Fruit fly (Drosophila melanogaster) whole organism, wandering third instar larva: ENCODE measurements around the gene Nrg.

Experiments used
- CG32264 ChIP-seq: fragments of 200-800 bp; sonication (Bioruptor generic); optimal IDR thresholded peaks from 2 replicates; lab custom pipeline; 2016; ENCODE audit warnings: missing biosample characterization, missing genetic modification characterization
- Mio ChIP-seq: sonication (Bioruptor generic); optimal IDR thresholded peaks from 2 replicates; lab custom pipeline; 2016; ENCODE audit warnings: missing biosample characterization, missing genetic modification characterization

DNA sequence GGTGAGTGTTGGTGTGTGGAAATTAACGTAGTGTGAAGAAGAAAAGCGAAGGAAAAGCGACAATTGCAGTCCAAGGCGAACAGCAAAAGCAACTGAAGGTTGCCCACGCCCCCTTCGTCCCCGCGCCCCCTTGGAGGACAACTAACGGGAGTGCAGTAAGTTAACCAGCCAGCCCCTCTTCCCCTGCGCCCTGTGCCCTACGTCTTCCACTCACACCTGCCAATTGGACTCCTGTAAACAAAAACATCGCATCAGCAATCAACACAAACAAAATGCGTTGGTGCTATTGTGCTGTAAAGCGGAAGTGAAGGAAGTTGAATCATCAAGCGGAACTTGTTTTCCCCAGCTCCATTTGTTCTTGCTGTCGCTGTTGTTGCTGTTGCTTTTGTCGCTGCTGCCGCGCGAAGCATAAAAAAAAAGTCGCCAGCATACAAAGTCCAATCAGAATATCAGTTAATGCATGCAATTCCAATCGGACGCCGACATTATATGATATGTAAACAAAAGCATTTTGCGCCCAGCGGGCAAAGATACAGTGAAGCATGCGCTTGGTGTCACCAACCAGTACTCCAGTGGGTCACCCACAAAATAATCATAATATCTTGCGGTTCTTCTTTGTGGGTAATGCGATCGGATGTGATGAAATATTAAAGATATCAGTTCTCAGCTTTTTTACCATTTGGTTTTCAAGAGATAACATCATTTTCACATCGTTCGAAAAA, 75.4 kb downstream of the Nrg start:
- TF ChIP-seq CG32264 (GFP tag; lab: Kevin White, UChicago) (no peak), Mio (GFP tag; lab: Kevin White, UChicago) (no peak)
